Worm (Caenorhabditis elegans): ENCODE measurements around the gene fbxb-39.
"Not testable (repeated sequence)": the region's sequence is repeated elsewhere in the genome, so short reads cannot be mapped to it uniquely, and the experiment has no call there.

The fbxb-39 gene

DNA sequence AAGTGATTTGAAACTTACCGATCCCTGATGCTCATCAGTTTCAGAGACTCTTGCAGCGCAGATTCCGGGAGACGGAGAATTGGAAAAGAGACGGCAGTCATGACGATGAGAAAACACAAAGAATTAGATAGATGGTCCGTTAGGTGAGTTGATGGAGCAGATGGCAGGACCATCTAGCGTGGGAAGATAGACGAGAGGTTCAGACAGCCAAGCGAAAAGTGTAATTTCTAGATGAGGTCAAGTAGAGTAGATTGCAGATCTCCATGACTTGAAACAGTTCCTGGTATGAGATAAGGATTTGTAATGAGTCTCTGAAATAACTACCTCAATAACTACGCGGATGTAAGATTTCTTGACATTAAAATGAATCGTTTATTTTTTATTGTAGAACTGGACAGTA is 44.3 kb downstream of the fbxb-39 start, which contains the start of gene F45D11.11:
Gene F45D11.11 (minus strand): TSS at position 101 of the 400 bp plus-strand sequence.
- not testable (repeated sequence) for TF ChIP-seq sea-1 (GFP tag; conservative IDR thresholded peaks at IDR 0.05); tbx-37 (GFP tag; conservative IDR thresholded peaks at IDR 0.05); scrt-1 (GFP tag; IDR thresholded peaks at IDR 0.05)

DNA sequence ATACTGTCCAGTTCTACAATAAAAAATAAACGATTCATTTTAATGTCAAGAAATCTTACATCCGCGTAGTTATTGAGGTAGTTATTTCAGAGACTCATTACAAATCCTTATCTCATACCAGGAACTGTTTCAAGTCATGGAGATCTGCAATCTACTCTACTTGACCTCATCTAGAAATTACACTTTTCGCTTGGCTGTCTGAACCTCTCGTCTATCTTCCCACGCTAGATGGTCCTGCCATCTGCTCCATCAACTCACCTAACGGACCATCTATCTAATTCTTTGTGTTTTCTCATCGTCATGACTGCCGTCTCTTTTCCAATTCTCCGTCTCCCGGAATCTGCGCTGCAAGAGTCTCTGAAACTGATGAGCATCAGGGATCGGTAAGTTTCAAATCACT is 46.1 kb downstream of the fbxb-39 start, which contains the start of gene F45D11.7:
Gene F45D11.7 (plus strand): TSS at position 301 of the 400 bp plus-strand sequence.
- TF ChIP-seq tbx-37 (GFP tag; conservative IDR thresholded peaks at IDR 0.05); tbx-11 (GFP tag; IDR thresholded peaks at IDR 0.05); B0310.2 (tag; optimal IDR thresholded peaks at IDR 0.05): not testable (repeated sequence)

DNA sequence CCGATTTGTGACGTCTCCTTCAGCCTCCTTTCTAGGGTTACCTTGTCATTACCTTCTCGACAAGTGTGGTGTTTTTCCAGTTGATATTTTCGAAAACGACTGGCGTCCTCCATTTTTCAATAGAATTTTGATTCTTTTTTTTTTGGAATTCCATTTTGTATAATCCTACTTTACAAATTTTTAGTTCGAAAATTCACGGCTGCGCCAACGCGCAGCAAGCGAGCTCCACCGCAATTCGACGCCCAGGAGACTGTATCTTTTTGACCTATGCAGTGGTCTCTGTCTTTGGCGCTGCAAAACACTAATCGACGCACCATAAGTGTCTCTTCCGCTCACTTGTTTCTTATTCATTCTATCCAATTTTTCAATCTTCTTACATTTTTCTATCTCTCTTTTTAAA is 49.1 kb downstream of the fbxb-39 start, which contains the start of gene fbxc-42:
Gene fbxc-42 (plus strand): TSS at position 301 of the 400 bp plus-strand sequence.
- no peak for TF ChIP-seq hmbx-1 (tag; optimal IDR thresholded peaks at IDR 0.05)
- no peak for TF ChIP-seq B0310.2 (tag; optimal IDR thresholded peaks at IDR 0.05)
- TF ChIP-seq tbx-11 (GFP tag; IDR thresholded peaks at IDR 0.05), result no peak
- TF ChIP-seq pes-1 (GFP tag; IDR thresholded peaks at IDR 0.05), result no peak
- no peak for TF ChIP-seq F13C5.2 (tag; optimal IDR thresholded peaks at IDR 0.05)
- no peak for TF ChIP-seq aly-1 (tag; optimal IDR thresholded peaks at IDR 0.05)
- TF ChIP-seq scrt-1 (GFP tag; IDR thresholded peaks at IDR 0.05), result no peak

All from whole organism, early embryonic.